Worm (Caenorhabditis elegans) whole organism, L4 larva: Measurements from ENCODE around the gene Y7A5A.24.

Experiments
- F10B5.3 ChIP-seq: sonication (generic microtip); optimal IDR thresholded peaks from 2 replicates; lab custom pipeline; 2016; ENCODE audit warnings: mild to moderate bottlenecking, missing genetic modification characterization, missing compliant biosample characterization
- ceh-62 ChIP-seq: sonication (generic microtip); optimal IDR thresholded peaks from 2 replicates; lab custom pipeline; 2017; ENCODE audit warnings: missing biosample characterization, missing genetic modification characterization
- dve-1 ChIP-seq: sonication (generic microtip); optimal IDR thresholded peaks from 2 replicates; lab custom pipeline; 2017; ENCODE audit warnings: antibody characterized with exemption, mild to moderate bottlenecking, missing genetic modification characterization, missing compliant biosample characterization; ENCODE audit not compliant: insufficient read depth
- fos-1 ChIP-seq: fragments of 150-350 bp; optimal IDR thresholded peaks from 2 replicates; lab custom pipeline; 2014; ENCODE audit warnings: missing biosample characterization, missing genetic modification characterization
- lin-39 ChIP-seq: fragments of 150-350 bp; optimal IDR thresholded peaks from 2 replicates; lab custom pipeline; 2014; ENCODE audit warnings: missing biosample characterization, missing genetic modification reagents, missing genetic modification characterization
- mdt-29 ChIP-seq: fragments of 200-800 bp; sonication (Bioruptor generic); IDR thresholded peaks from 2 replicates; pipeline ENCODE4 v1.3.6; 2022; ENCODE audit warnings: missing genetic modification reagents, missing genetic modification characterization, missing compliant biosample characterization
- mep-1 ChIP-seq: fragments of 150-350 bp; sonication (generic microtip); optimal IDR thresholded peaks from 3 replicates; lab custom pipeline; 2014; ENCODE audit warnings: missing biosample characterization, missing genetic modification characterization
- nhr-11 ChIP-seq: fragments of 150-350 bp; optimal IDR thresholded peaks from 2 replicates; lab custom pipeline; 2014; ENCODE audit warnings: missing biosample characterization, missing genetic modification characterization
- nhr-76 ChIP-seq: fragments of 150-350 bp; optimal IDR thresholded peaks from 2 replicates; lab custom pipeline; 2014; ENCODE audit warnings: missing biosample characterization, missing genetic modification characterization
- unc-39 ChIP-seq: sonication (generic microtip); optimal IDR thresholded peaks from 2 replicates; lab custom pipeline; 2017; ENCODE audit warnings: missing biosample characterization, missing genetic modification characterization

DNA sequence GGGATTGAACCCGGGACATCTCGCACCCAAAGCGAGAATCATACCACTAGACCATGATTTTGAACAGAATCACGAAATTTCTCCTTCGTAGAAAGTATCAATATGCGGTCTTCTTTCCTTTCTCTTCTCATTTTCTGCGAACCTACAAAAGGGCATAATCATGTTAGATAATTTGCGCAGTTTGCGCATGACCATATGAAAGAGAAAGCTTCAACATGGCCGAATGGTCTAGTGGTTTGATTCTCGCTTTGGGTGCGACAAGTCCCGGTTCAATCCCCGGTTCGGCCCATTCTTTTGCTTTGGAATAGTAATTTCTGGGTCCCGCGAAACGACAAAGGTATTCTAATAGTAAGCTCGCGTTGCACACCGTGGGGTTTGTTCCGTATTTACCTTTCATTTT, 34.1 kb downstream of the Y7A5A.24 start:
- TF ChIP-seq mep-1 (tag; lab: Kevin White, UChicago) (no peak), mdt-29 (no peak), nhr-11 (no peak), F10B5.3 (no peak), dve-1 (tag; lab: Kevin White, UChicago) (peak; percentile 5), fos-1 (tag; lab: Kevin White, UChicago) (no peak), ceh-62 (tag; lab: Kevin White, UChicago) (no peak), unc-39 (tag; lab: Kevin White, UChicago) (no peak), nhr-76 (tag; lab: Kevin White, UChicago) (no peak), lin-39 (tag; lab: Kevin White, UChicago) (no peak)
